Worm (Caenorhabditis elegans) whole organism, late embryonic: ENCODE measurements around the gene str-145.

Experiments used
- F13H6.1 ChIP-seq: sonication (generic microtip); optimal IDR thresholded peaks from 2 replicates; lab custom pipeline; 2016; ENCODE audit warnings: missing genetic modification characterization, missing compliant biosample characterization
- Y22D7AL.16 ChIP-seq: sonication (generic microtip); optimal IDR thresholded peaks from 2 replicates; lab custom pipeline; 2016; ENCODE audit warnings: missing genetic modification characterization, missing compliant biosample characterization
- ama-1 ChIP-seq: fragments of 150-350 bp; optimal IDR thresholded peaks from 2 replicates; lab custom pipeline; 2014
- che-1 ChIP-seq: sonication (generic microtip); optimal IDR thresholded peaks from 2 replicates; lab custom pipeline; 2016; ENCODE audit warnings: mild to moderate bottlenecking, missing genetic modification characterization, missing compliant biosample characterization
- elt-2 ChIP-seq: sonication (generic microtip); optimal IDR thresholded peaks from 2 replicates; lab custom pipeline; 2016; ENCODE audit warnings: missing genetic modification reagents, missing genetic modification characterization, missing compliant biosample characterization
- elt-4 ChIP-seq: sonication (generic microtip); optimal IDR thresholded peaks from 2 replicates; lab custom pipeline; 2016; ENCODE audit warnings: missing genetic modification characterization, missing compliant biosample characterization
- nhr-11 ChIP-seq: fragments of 150-350 bp; optimal IDR thresholded peaks from 2 replicates; lab custom pipeline; 2014; ENCODE audit warnings: missing biosample characterization, missing genetic modification characterization

- TF ChIP-seq Y22D7AL.16 (tag; lab: Kevin White, UChicago) (no peak), che-1 (tag; lab: Kevin White, UChicago) (no peak), F13H6.1 (tag; lab: Kevin White, UChicago) (no peak), elt-4 (tag; lab: Kevin White, UChicago) (no peak), nhr-11 (tag; lab: Kevin White, UChicago) (no peak), elt-2 (tag; lab: Kevin White, UChicago) (no peak), ama-1 (no peak)
These were observed 22.7 kb upstream of the str-145 start, which contains the start of gene D1014.6 for ce11 chrV:8120868-8121267.
